Fruit fly (Drosophila melanogaster): Measurements from ENCODE around the gene CG15629.
A peak's percentile ranks its signal among the peaks of the same experiment; 100 is the strongest.

The CG15629 gene

DNA sequence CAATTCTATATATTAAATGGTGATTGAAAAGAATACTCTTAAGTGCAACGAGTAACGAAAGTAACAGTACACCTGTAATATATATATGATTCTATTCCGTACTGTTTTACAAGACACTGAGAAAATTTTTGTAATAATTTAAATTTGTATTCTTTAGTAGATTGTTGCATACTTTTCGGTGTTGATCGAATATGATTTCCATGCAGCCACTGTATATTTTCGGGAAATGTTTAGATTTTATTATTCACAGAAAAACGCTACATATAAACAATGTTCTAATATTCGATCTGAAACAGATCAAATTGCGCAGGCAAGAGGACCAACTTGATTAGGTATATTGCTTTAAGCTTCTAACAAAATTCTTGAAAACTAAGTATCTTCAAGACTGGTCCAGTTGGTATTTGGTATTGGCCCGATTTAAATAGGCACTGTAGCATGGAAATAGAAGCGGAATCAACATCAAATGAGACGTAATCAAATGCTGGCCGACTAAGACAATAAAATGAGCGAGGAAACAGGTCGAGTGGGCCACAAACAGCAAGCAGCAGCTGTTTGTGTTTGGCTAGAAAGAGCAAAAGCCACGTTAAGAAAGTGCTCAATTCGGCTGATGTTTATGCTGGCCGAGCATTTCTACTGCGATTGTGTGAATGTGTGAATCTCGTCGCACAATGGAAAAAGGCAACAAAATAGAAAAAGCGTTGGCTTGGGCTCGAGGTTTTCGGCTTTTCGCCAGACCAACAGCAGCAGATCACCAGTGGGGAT, at the start of gene CG15629:
CG15629 (plus strand) TSS at position 749 of the 762 bp plus-strand sequence.
- TF ChIP-seq noc (tag; optimal IDR thresholded peaks at IDR 0.05), result no peak

DNA sequence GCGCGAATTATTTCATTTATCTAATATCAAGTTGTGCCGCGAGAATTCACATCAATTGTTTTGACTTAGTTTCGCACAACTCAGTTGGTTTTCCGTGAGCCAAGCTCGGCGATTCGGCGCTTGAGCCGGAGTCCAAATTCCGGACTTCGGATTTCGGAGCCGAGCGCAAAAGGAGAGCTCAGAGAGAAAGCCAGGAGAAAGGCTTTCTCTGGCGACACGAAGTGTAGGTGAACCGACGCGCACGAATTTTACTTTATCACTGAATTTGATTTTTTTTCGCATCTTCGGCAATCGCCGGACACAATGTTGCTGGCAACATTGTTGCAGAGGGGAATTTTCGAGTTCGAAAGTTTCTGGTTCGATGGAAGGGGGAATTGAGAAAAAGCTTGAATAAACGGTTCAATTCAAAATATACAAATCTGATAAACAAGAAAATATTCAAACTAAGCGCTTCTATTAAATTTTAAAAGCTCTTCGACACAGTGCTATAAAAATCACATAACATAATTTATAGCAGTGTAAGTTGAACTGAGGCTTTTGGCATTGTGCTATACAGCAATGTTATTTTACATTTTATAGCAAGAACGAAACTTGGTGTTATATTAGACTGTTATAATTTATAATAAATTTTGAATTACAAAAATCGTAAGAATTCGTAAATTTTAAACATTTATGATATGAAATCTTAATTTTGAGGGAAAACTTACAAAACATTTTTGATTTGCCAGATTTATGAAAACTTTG, 18.9 kb upstream of the CG15629 start, which contains the start of gene fipi:
fipi (minus strand) TSS at position 265 of the 744 bp plus-strand sequence.
- TF ChIP-seq noc (tag; optimal IDR thresholded peaks at IDR 0.05), result no peak

DNA sequence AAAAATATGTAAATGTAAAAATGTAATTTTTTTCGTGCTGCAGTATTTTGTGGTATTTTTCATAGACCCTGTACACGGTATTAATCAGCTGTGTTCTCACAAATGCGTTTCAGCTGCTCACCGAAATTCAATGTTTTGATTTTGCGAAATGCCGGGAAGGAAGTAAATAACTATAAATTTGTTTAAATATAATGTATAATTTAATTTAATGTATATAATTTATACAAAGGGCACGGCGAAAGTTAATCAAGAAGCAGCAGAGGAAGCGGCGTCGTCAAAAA, 18.3 kb upstream of the CG15629 start, which contains the start of gene CG3294:
CG3294 (plus strand) TSS at position 26 of the 281 bp plus-strand sequence.
- TF ChIP-seq noc (tag; optimal IDR thresholded peaks at IDR 0.05), result no peak

DNA sequence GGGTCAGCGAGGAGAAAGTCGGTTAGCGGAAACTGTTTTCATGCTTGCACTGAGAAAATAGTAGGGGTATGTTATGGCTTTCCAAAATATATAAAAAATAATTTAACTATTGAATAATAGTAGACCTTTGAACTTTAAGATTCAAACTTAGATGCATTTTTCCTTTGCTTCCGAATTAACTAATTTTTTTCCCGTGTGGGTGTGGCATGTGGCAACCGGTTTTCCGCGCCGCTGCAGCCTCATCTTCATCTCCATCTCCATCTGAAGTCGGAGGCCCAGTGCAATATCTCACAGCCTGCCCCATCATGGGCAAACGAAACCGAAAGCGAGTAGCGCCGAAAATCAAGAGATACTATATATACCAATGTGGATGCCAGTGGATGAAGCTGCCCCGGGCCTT, 15.2 kb upstream of the CG15629 start:
- TF ChIP-seq noc (tag; optimal IDR thresholded peaks at IDR 0.05), result no peak

DNA sequence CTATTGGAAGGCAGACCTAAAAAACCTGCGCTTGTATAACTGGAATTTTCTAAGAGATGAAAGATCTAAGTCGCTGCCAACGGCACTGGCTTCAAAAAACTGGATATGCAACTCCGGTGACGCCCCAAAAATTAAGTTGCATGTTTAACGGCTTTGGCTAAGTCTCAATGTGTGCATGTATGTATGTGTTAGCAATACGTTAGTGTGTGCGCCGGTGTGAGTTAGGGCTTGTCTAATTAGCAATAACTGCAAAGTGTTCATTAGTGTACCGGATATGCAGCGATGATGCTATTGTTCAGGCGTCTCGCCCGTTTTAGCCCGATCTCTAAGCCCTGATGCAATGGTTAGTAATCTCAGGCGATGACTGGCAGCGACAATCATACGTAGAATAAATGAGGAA, 13.9 kb upstream of the CG15629 start:
- no peak for TF ChIP-seq noc (tag; optimal IDR thresholded peaks at IDR 0.05)

DNA sequence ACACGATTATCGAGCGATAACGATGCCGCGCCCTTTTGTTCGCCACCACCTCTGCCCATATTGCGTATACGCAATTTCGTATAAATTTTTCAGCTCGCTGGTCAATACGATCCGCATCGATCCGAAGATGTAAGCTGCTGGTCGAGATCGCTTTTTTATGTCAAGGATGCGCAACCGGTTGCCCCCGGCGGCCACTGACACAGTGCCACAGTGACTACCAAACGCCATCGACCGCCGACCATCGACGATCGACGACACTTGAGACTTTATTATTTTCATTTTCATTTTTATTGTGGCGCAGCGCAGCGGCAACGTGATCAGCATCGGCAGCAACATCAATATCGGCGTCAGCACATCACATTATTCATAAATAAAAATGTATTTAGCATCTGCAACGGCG, 12.8 kb upstream of the CG15629 start:
- no peak for TF ChIP-seq noc (tag; optimal IDR thresholded peaks at IDR 0.05)

DNA sequence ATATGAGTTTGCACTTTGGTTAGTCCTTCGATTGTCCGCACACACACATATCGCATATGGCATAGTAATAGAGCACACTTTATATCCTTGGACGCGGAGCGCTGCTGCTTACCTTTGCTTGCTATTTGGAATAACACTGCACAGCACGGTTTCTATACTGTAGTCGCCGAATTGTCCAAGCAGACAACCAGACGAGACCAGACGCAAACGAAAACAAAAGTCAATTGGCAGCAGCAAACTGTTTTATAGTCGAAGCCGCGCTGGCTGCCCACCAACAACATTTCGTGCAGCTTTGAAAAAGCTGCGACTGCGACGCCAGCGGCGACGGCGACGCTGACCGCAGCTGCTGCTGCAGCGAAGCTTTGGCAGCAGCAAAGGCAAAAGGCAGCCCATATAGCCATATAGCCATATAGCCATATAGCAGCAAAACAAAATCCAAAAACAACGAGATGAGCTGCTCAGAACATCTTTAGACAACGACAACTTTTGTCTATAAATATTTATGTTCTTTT, 11.0 kb upstream of the CG15629 start, which contains the start of gene slf:
slf (minus strand) TSS at position 219 of the 512 bp plus-strand sequence.
- no peak for TF ChIP-seq noc (tag; optimal IDR thresholded peaks at IDR 0.05)

DNA sequence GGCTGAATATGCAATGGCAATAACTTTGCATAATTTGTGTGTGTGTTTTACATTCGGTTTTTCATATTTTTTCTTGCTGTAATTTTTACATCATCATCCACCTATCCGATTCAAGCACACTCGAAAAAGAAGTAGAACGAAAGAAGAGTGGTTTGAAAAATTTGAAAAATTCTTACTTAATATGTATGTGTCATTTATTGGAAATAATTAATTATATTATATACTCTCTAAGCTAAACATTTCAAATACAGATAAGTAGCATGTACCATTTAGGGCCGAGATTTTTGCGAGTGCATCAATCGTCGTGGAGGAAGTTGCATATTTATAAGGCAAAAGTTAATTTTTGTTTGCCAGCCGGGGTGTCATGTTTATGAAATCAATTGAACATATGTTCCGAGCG, 6.7 kb upstream of the CG15629 start:
- no peak for TF ChIP-seq noc (tag; optimal IDR thresholded peaks at IDR 0.05)

DNA sequence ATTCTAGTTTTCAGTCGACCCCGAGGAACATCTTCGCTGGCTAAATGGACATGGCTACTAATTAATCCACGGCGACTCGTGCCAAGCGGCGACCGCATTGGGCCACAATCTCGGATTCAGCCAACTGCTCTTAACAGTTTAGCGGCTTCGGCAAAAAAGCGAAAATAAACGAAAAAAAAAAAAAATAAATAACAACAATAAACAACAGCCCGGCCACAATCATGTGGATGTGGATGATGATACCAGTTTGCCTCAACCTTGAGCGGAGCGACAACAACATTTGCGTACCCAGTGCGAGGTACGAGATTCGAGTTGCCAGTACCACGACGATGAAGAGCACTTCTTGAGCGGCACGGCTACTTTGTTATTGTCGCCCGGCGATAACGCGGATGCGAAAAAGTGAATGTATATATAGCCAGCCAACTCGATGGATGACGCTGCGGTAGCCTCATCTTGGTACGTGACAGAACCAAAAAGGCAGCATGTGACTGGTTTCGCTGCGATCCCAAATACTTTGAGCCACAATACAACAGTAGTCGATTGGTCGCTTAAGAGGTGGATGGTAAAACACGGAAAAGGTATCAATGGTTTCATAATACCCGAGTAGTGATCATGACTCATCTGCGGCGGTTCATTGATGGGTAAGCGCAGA, 4.7 kb upstream of the CG15629 start:
- no peak for TF ChIP-seq noc (tag; optimal IDR thresholded peaks at IDR 0.05)

DNA sequence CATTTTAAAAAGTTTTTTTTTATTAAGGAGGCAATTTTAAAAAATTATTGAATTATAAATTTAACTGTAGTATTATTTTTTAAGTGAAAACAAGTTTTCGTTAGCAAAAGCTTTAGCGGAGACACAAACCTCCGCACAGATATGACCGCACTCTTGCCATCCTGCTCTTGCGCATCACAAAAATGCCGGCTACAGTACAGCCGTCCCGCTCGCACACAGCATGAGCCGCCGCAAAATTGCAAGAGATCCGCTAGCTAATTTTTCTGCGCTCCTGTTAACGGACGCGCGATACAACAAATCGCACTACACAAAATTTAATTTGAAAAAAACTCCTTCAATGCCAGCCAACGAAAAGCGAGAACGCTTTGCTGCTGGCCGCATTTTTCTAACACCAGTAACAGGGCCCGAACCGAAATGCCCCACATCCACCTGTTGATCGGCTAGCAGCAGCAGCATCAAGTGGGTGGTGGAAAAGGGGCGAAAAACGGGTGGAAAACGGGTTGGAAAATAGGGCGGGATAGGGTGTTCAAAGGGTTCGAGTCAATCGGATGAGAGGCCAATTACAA, 2.7 kb upstream of the CG15629 start:
- no peak for TF ChIP-seq noc (tag; optimal IDR thresholded peaks at IDR 0.05)

DNA sequence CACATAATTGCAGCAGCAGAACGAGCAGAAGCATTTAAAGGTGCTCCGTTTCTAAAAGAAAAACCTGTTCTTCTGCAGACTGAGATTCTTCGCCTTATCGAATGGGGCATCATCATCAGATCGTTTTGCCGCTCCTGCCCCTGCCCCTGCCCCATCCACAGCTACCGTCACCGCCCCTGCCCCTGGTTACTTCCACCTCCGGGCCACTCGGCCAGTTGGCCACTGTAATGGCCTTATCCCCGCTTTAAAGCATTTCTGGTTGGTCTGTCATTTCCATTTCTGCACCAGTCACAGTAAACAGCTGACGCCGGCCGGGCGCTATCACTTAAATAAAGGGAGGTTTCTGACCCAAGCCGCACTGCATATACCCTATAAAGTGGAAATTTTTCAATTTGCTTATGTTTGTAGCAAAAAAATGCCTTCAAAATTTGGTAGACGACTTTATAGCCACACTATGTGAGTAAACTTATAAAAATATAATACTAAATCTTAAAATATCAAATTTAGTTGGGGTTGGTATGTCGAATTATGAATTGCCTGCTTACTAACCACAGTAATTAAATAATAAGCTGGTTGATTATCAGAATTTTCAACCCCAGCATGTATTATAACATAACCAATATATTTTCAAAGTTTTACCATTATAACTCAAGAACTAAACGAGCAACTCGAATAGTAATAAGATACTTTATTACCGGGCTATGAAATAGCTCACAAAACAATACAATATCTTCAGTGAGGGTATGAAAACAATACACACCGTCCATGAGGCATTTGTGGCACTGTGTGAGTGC, 1.9 kb upstream of the CG15629 start:
- peak; percentile 78 for TF ChIP-seq noc (tag; optimal IDR thresholded peaks at IDR 0.05)

DNA sequence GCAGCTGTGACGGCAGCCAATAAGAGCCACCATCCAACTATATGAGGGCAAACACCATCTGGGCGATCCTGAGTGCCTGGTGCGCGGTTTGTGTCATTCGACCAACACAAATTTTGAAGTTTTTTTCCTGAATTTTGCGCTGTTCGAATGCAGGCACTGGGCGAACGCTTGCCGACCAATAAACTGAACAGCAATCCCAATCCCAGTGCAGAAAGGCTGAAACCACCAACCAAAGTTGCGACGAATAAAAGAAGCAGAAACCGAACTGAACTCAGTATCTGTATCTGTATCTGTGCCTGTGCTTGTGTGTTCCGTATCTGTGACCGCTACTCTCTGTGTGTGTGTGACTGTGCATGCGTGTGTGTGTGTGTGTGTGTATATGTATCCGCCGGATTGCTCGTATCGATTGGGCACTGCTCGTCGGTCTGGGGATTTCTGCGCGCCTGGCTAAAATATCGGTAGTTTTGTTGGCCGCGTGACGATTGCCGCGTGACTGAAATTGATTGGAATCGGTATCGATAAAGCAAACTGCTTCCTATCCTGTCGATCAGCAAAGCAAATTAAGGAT, 1.2 kb upstream of the CG15629 start:
- TF ChIP-seq noc (tag; optimal IDR thresholded peaks at IDR 0.05), result peak; percentile 23

DNA sequence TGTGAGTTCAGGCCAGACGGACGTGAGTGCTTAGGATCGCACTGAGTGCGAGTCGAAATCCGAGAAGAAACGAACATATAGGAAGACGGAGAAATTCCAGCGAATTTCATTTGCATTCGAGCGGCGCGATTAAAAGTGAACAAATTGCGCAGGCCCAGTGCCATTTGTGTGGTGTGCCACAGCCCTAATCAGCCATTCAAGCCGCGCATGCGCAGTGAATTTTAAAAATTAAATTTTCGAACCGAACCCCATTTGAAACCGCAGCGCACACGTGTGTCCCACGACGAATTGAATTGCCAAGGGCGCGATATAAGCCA, 172 bp downstream of the CG15629 start:
- TF ChIP-seq noc (tag; optimal IDR thresholded peaks at IDR 0.05), result no peak

DNA sequence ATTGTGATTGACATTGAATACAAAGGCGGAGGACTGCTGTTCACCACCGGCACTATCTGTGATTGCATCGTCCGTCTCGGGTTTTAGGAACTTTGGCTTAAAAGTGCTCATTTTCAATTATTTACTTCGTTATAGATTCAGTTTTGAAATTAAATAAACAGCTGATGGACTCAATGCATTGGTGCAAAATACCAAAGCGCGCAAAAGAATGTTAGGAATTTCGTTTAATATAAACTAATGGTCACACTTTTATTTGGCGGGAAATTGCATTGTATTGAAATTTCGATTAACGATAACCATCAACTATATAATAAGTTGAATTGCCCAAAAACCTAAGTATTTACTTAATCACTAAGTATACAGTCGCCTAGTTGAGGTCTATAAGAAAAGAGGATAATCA, 5.2 kb downstream of the CG15629 start, which contains the start of gene CG3225:
CG3225 (minus strand) TSS at position 190 of the 400 bp plus-strand sequence.
- no peak for TF ChIP-seq noc (tag; optimal IDR thresholded peaks at IDR 0.05)

DNA sequence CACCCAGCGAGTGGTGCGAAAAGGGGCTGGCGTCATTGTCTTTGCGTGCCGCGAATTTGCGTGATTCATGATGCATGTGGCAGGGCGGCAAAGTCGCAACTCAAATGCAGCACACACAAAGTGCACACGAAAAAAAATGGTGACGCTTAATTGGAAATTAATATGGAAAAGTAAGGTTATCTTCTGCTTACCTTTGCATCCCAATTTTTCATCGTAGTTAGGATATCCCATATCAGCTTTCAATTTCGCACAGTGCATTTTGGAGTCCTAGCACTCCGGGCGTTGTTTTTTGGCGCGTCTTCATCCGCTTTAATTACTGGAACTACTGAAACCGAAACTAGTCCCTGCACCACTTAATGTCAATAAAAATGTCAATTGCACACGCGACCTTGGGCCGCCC, 7.2 kb downstream of the CG15629 start:
- no peak for TF ChIP-seq noc (tag; optimal IDR thresholded peaks at IDR 0.05)

Measured in whole organism, larva.